Fruit fly (Drosophila melanogaster) whole organism, embryonic: ENCODE results near the gene CG15382.
A peak's percentile ranks its signal among the peaks of the same experiment; 100 is the strongest.

Experiments used
- Bdp1 ChIP-seq: fragments of 200-800 bp; sonication (Bioruptor generic); optimal IDR thresholded peaks from 3 replicates; lab custom pipeline; 2016; ENCODE audit warnings: missing biosample characterization, missing genetic modification characterization
- CG10462 ChIP-seq: fragments of 200-800 bp; sonication (Bioruptor generic); optimal IDR thresholded peaks from 2 replicates; lab custom pipeline; 2016; ENCODE audit warnings: missing biosample characterization, missing genetic modification characterization
- CG10979 ChIP-seq: fragments of 200-800 bp; sonication (Bioruptor generic); optimal IDR thresholded peaks from 2 replicates; lab custom pipeline; 2018; ENCODE audit warnings: missing biosample characterization, mild to moderate bottlenecking, missing genetic modification characterization, moderate library complexity
- CG11085 ChIP-seq: fragments of 200-800 bp; sonication (Bioruptor generic); IDR thresholded peaks from 2 replicates; pipeline ENCODE4 v1.3.6; 2022; ENCODE audit warnings: missing biosample characterization, missing genetic modification characterization
- CG11247 ChIP-seq: fragments of 200-800 bp; sonication (Bioruptor generic); IDR thresholded peaks from 2 replicates; pipeline ENCODE4 v1.3.6; 2022; ENCODE audit warnings: missing biosample characterization, missing genetic modification characterization
- CG12391 ChIP-seq: fragments of 200-800 bp; sonication (Bioruptor generic); optimal IDR thresholded peaks from 3 replicates; lab custom pipeline; 2018; ENCODE audit warnings: missing biosample characterization, mild to moderate bottlenecking, missing genetic modification characterization, moderate library complexity
- CG13287 ChIP-seq: fragments of 200-800 bp; sonication (Bioruptor generic); IDR thresholded peaks from 2 replicates; pipeline ENCODE4 v1.3.6; 2022; ENCODE audit warnings: missing biosample characterization, missing genetic modification characterization; ENCODE audit not compliant: partially characterized antibody
- CG13894 ChIP-seq: fragments of 200-800 bp; sonication (Bioruptor generic); optimal IDR thresholded peaks from 3 replicates; lab custom pipeline; 2018; ENCODE audit warnings: missing biosample characterization, mild to moderate bottlenecking, missing genetic modification characterization, moderate library complexity
- CG15269 ChIP-seq: fragments of 200-800 bp; sonication (Bioruptor generic); optimal IDR thresholded peaks from 2 replicates; lab custom pipeline; 2018; ENCODE audit warnings: missing biosample characterization, mild to moderate bottlenecking, missing genetic modification characterization, moderate library complexity
- CG16813 ChIP-seq: fragments of 200-800 bp; sonication (Bioruptor generic); IDR thresholded peaks from 3 replicates; pipeline ENCODE4 v1.3.6; 2022; ENCODE audit warnings: missing biosample characterization, missing genetic modification characterization; ENCODE audit not compliant: partially characterized antibody
- CG16863 ChIP-seq: fragments of 200-800 bp; sonication (Bioruptor generic); optimal IDR thresholded peaks from 3 replicates; lab custom pipeline; 2016; ENCODE audit warnings: missing biosample characterization, missing genetic modification characterization
- CG17802 ChIP-seq: fragments of 200-800 bp; sonication (Bioruptor generic); optimal IDR thresholded peaks from 2 replicates; lab custom pipeline; 2018; ENCODE audit warnings: missing biosample characterization, mild to moderate bottlenecking, missing genetic modification characterization, moderate library complexity
- CG17912 ChIP-seq: fragments of 200-800 bp; sonication (Bioruptor generic); optimal IDR thresholded peaks from 2 replicates; lab custom pipeline; 2018; ENCODE audit warnings: missing biosample characterization, mild to moderate bottlenecking, missing genetic modification characterization
- CG18619 ChIP-seq: fragments of 200-800 bp; sonication (Bioruptor generic); optimal IDR thresholded peaks from 3 replicates; lab custom pipeline; 2017; ENCODE audit warnings: missing biosample characterization, mild to moderate bottlenecking, missing genetic modification characterization
- CG3726 ChIP-seq: fragments of 200-800 bp; sonication (Bioruptor generic); IDR thresholded peaks from 3 replicates; pipeline ENCODE4, ENCODE4 v1.3.6; 2022; ENCODE audit warnings: missing biosample characterization, missing genetic modification characterization
- CG3838 ChIP-seq: fragments of 200-800 bp; sonication (Bioruptor generic); optimal IDR thresholded peaks from 3 replicates; lab custom pipeline; 2016; ENCODE audit warnings: missing biosample characterization, missing genetic modification characterization
- CG4730 ChIP-seq: fragments of 200-800 bp; sonication (Bioruptor generic); IDR thresholded peaks from 2 replicates; pipeline ENCODE4 v1.3.6; 2022; ENCODE audit warnings: missing biosample characterization, missing genetic modification characterization
- CG7786 ChIP-seq: fragments of 200-800 bp; sonication (Bioruptor generic); optimal IDR thresholded peaks from 2 replicates; lab custom pipeline; 2016; ENCODE audit warnings: missing biosample characterization, missing genetic modification characterization
- CG8388 ChIP-seq: fragments of 200-800 bp; sonication (Bioruptor generic); optimal IDR thresholded peaks from 2 replicates; lab custom pipeline; 2019; ENCODE audit warnings: missing biosample characterization, mild to moderate bottlenecking, missing genetic modification characterization, moderate library complexity
- CG8765 ChIP-seq: fragments of 200-800 bp; sonication (Bioruptor generic); IDR thresholded peaks from 2 replicates; pipeline ENCODE4 v1.3.6; 2022; ENCODE audit warnings: missing biosample characterization, missing genetic modification characterization
- CG8944 ChIP-seq: fragments of 200-800 bp; sonication (Bioruptor generic); optimal IDR thresholded peaks from 3 replicates; lab custom pipeline; 2016; ENCODE audit warnings: missing biosample characterization, missing genetic modification characterization
- CG9876 ChIP-seq: fragments of 200-800 bp; sonication (Bioruptor generic); optimal IDR thresholded peaks from 2 replicates; lab custom pipeline; 2016; ENCODE audit warnings: missing biosample characterization, missing genetic modification characterization
- CHES-1-like ChIP-seq: fragments of 200-800 bp; sonication (Bioruptor generic); optimal IDR thresholded peaks from 2 replicates; lab custom pipeline; 2016; ENCODE audit warnings: missing biosample characterization, missing genetic modification characterization
- Dbx ChIP-seq: fragments of 200-800 bp; sonication (Bioruptor generic); IDR thresholded peaks from 3 replicates; pipeline ENCODE4 v1.3.6; 2022; ENCODE audit warnings: missing biosample characterization, missing genetic modification characterization
- Doc2 ChIP-seq: fragments of 200-800 bp; sonication (Bioruptor generic); IDR thresholded peaks from 2 replicates; pipeline ENCODE4 v1.3.6; 2022; ENCODE audit warnings: missing biosample characterization, missing genetic modification characterization
- GATAe ChIP-seq: fragments of 200-800 bp; sonication (Bioruptor generic); conservative IDR thresholded peaks from 2 replicates; pipeline ENCODE4 v1.3.6; 2022; ENCODE audit warnings: missing biosample characterization, missing genetic modification characterization
- Hmr ChIP-seq: fragments of 200-800 bp; sonication (Bioruptor generic); optimal IDR thresholded peaks from 3 replicates; lab custom pipeline; 2017; ENCODE audit warnings: mild to moderate bottlenecking, missing biosample characterization, missing genetic modification reagents, missing genetic modification characterization
- NK7.1 ChIP-seq: fragments of 200-800 bp; sonication (Bioruptor generic); optimal IDR thresholded peaks from 3 replicates; lab custom pipeline; 2016; ENCODE audit warnings: missing biosample characterization, missing genetic modification characterization
- amos ChIP-seq: fragments of 200-800 bp; sonication (Bioruptor generic); IDR thresholded peaks from 2 replicates; pipeline ENCODE4 v1.3.6; 2022; ENCODE audit warnings: missing biosample characterization, missing genetic modification characterization; ENCODE audit not compliant: partially characterized antibody
- bab2 ChIP-seq: fragments of 200-800 bp; sonication (Bioruptor generic); optimal IDR thresholded peaks from 2 replicates; lab custom pipeline; 2016; ENCODE audit warnings: missing biosample characterization, missing genetic modification characterization
- chif ChIP-seq, 2 experiments: fragments of 200-800 bp; sonication (Bioruptor generic); optimal IDR thresholded peaks; 3 replicates each; lab custom pipeline; 2016; ENCODE audit warnings: missing biosample characterization in 2 of 2, missing genetic modification characterization in 2 of 2
- crp ChIP-seq, 2 experiments: fragments of 200-800 bp; sonication (Bioruptor generic); optimal IDR thresholded peaks; 2 replicates in 1 of 2; 3 replicates in 1 of 2; lab custom pipeline; 2017; ENCODE audit warnings: missing biosample characterization in 2 of 2, missing genetic modification characterization in 2 of 2, mild to moderate bottlenecking in 1 of 2, moderate library complexity in 1 of 2
- dpn ChIP-seq, 2 experiments: fragments of 200-800 bp; sonication (Bioruptor generic); optimal IDR thresholded peaks; 3 replicates each; lab custom pipeline; 2016; ENCODE audit warnings: missing biosample characterization in 2 of 2, missing genetic modification characterization in 2 of 2
- gro ChIP-seq: fragments of 200-800 bp; sonication (Bioruptor generic); optimal IDR thresholded peaks from 2 replicates; lab custom pipeline; 2016; ENCODE audit warnings: missing biosample characterization, missing genetic modification characterization
- inv ChIP-seq: fragments of 200-800 bp; sonication (Bioruptor generic); IDR thresholded peaks from 2 replicates; pipeline ENCODE4 v1.3.6; 2022; ENCODE audit warnings: missing biosample characterization, missing genetic modification characterization; ENCODE audit not compliant: partially characterized antibody
- jing ChIP-seq: fragments of 200-800 bp; sonication (Bioruptor generic); optimal IDR thresholded peaks from 2 replicates; lab custom pipeline; 2018; ENCODE audit warnings: missing biosample characterization, mild to moderate bottlenecking, missing genetic modification characterization
- kay ChIP-seq: fragments of 200-800 bp; sonication (Bioruptor generic); optimal IDR thresholded peaks from 2 replicates; lab custom pipeline; 2016; ENCODE audit warnings: missing biosample characterization, missing genetic modification characterization
- lola ChIP-seq, 3 experiments: fragments of >200 bp in 2 of 3; fragments of 200-800 bp in 1 of 3; sonication (Bioruptor generic) in 1 of 3; optimal IDR thresholded peaks; 2 replicates each; lab custom pipeline; 2017 to 2019; ENCODE audit warnings: missing biosample characterization in 3 of 3, missing genetic modification characterization in 3 of 3, mild to moderate bottlenecking in 1 of 3, moderate library complexity in 1 of 3
- pan ChIP-seq, 4 experiments: fragments of >200 bp in 3 of 4; fragments of 200-800 bp in 1 of 4; sonication (Bioruptor generic) in 1 of 4; optimal IDR thresholded peaks in 3 of 4; IDR thresholded peaks in 1 of 4; 2 replicates each; pipeline versions ENCODE4 v1.3.6 to Lab custom; 2017 to 2022; ENCODE audit warnings: missing biosample characterization in 2 of 4, missing genetic modification characterization in 2 of 4, mixed read lengths in 1 of 4
- pzg ChIP-seq: fragments of 200-800 bp; sonication (Bioruptor generic); optimal IDR thresholded peaks from 3 replicates; lab custom pipeline; 2018; ENCODE audit warnings: missing biosample characterization, mild to moderate bottlenecking, missing genetic modification characterization, moderate library complexity
- rib ChIP-seq: fragments of 200-800 bp; sonication (Bioruptor generic); IDR thresholded peaks from 2 replicates; pipeline ENCODE4 v1.3.6; 2022; ENCODE audit warnings: missing biosample characterization, missing genetic modification characterization
- sc ChIP-seq, 3 experiments: fragments of >200 bp in 2 of 3; fragments of 200-800 bp in 1 of 3; sonication (Bioruptor generic) in 1 of 3; optimal IDR thresholded peaks; 2 replicates in 2 of 3; 3 replicates in 1 of 3; lab custom pipeline; 2017; ENCODE audit warnings: mild to moderate bottlenecking in 1 of 3, missing biosample characterization in 1 of 3, missing genetic modification characterization in 1 of 3, missing genetic modification reagents in 1 of 3
- sens ChIP-seq: fragments of 200-800 bp; sonication (Bioruptor generic); peaks from one replicate; lab custom pipeline; 2016; ENCODE audit warnings: missing biosample characterization, missing genetic modification characterization
- seq ChIP-seq: fragments of 200-800 bp; sonication (Bioruptor generic); IDR thresholded peaks from 2 replicates; pipeline ENCODE4 v1.3.6; 2022; ENCODE audit warnings: missing biosample characterization, missing genetic modification characterization
- shn ChIP-seq: fragments of 200-800 bp; sonication (Bioruptor generic); optimal IDR thresholded peaks from 3 replicates; lab custom pipeline; 2016; ENCODE audit warnings: missing biosample characterization, missing genetic modification characterization
- sima ChIP-seq: fragments of 200-800 bp; sonication (Bioruptor generic); optimal IDR thresholded peaks from 2 replicates; lab custom pipeline; 2016; ENCODE audit warnings: missing biosample characterization, missing genetic modification characterization
- slou ChIP-seq: fragments of 200-800 bp; sonication (Bioruptor generic); optimal IDR thresholded peaks from 3 replicates; lab custom pipeline; 2016; ENCODE audit warnings: missing biosample characterization, missing genetic modification characterization
- tio ChIP-seq: fragments of 200-800 bp; sonication (Bioruptor generic); optimal IDR thresholded peaks from 2 replicates; lab custom pipeline; 2017; ENCODE audit warnings: missing biosample characterization, missing genetic modification characterization, inconsistent platforms
- trem ChIP-seq: fragments of 200-800 bp; optimal IDR thresholded peaks from 3 replicates; lab custom pipeline; 2019; ENCODE audit warnings: missing biosample characterization, mild to moderate bottlenecking, missing genetic modification characterization, moderate library complexity

The CG15382 gene

DNA sequence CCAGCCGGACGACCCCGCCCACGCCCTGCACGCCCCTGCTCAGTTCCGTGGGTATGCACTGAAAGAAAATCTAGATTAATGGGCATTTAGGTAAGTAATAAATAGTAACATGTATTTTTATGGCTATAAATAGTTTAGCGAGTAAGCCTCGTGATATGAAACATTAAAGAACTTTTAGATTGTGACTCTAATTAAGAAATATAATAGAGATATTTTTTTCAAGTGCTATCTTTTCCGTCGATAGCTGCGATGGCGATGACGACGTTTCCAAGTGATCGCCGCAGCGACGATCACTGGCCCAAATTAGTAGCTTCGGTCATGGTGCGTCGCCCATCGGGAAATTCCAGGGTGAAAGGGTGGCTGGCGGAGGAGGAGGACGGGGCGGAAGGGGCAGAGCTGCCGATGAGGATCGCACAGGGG is 24.6 kb downstream of the CG15382 start (continued):
- TF ChIP-seq CG10462, result peak; percentile 54
- no peak for TF ChIP-seq pan (optimal IDR thresholded peaks at IDR 0.05; lab: Kevin White, UChicago)
- TF ChIP-seq pan (GFP tag; optimal IDR thresholded peaks at IDR 0.05 in 1 of 2, IDR thresholded peaks at IDR 0.05 in 1 of 2), result peak in 1 of 2 experiments; percentile 91
- peak; percentile 50 for TF ChIP-seq gro (GFP tag; lab: Kevin White, UChicago)
- peak; percentile 91 for TF ChIP-seq CG15269 (tag; lab: Kevin White, UChicago)
- peak in 1 of 3 experiments; percentile 93 for TF ChIP-seq lola (GFP tag; optimal IDR thresholded peaks at IDR 0.05; lab: Kevin White, UChicago)
- peak; percentile 80 for TF ChIP-seq seq (GFP tag; lab: Robert Waterston, UW)
- TF ChIP-seq sc (optimal IDR thresholded peaks at IDR 0.05; lab: Kevin White, UChicago), result no peak
- peak; percentile 82 for TF ChIP-seq sc (GFP tag; optimal IDR thresholded peaks at IDR 0.05; lab: Kevin White, UChicago)
- TF ChIP-seq CG9876, result peak; percentile 34
- peak; percentile 94 for TF ChIP-seq CG12391 (tag; lab: Kevin White, UChicago)
- peak; percentile 76 for TF ChIP-seq kay
- TF ChIP-seq CG11085 (GFP tag; lab: Robert Waterston, UW), result peak; percentile 63; the same call in 1 of the 2 replicates
- peak; percentile 73 for TF ChIP-seq CG3838 (GFP tag; lab: Kevin White, UChicago)
- peak; percentile 23 for TF ChIP-seq sima
- TF ChIP-seq dpn (GFP tag; optimal IDR thresholded peaks at IDR 0.05; lab: Kevin White, UChicago), result peak; percentile 66 to 80
- peak; percentile 51 for TF ChIP-seq slou (GFP tag; lab: Kevin White, UChicago)
- TF ChIP-seq trem (tag; lab: Kevin White, UChicago), result peak; percentile 91
- TF ChIP-seq bab2 (GFP tag; lab: Kevin White, UChicago), result peak; percentile 74
- TF ChIP-seq CG8388 (GFP tag; lab: Kevin White, UChicago), result peak; percentile 94
- peak; percentile 64 for TF ChIP-seq CG7786
- TF ChIP-seq pzg, result no peak
- peak; percentile 61 for TF ChIP-seq NK7.1
- TF ChIP-seq CG3726 (GFP tag; lab: Robert Waterston, UW), result peak; percentile 77; the same call in 2 of the 3 replicates
- TF ChIP-seq inv (GFP tag; lab: Robert Waterston, UW), result no peak
- no peak for TF ChIP-seq CG16813 (GFP tag; lab: Robert Waterston, UW)
- TF ChIP-seq shn, result no peak
- TF ChIP-seq CG18619 (GFP tag; lab: Kevin White, UChicago), result peak; percentile 74
- peak; percentile 80 for TF ChIP-seq jing
- peak; percentile 57 for TF ChIP-seq CG8944 (GFP tag; lab: Kevin White, UChicago)
- TF ChIP-seq rib (GFP tag; lab: Robert Waterston, UW), result peak; percentile 73
- TF ChIP-seq CG10979 (tag; lab: Kevin White, UChicago), result peak; percentile 96
- TF ChIP-seq sens (GFP tag; lab: Kevin White, UChicago), result peak; percentile 98
- no peak for TF ChIP-seq amos (GFP tag; lab: Robert Waterston, UW)
- peak; percentile 24 for TF ChIP-seq CG13894
- TF ChIP-seq CG4730 (GFP tag; lab: Robert Waterston, UW), result peak; percentile 84
- TF ChIP-seq Dbx (GFP tag; lab: Robert Waterston, UW), result peak; percentile 84
- peak; percentile 76 for TF ChIP-seq CG16863
- peak; percentile 82 for TF ChIP-seq Hmr (GFP tag; lab: Kevin White, UChicago)
- no peak for TF ChIP-seq CG17912 (GFP tag; lab: Kevin White, UChicago)
- TF ChIP-seq chif (GFP tag; optimal IDR thresholded peaks at IDR 0.05; lab: Kevin White, UChicago), result peak; percentile 79 to 83
- peak; percentile 63 for TF ChIP-seq tio
- peak; percentile 61 for TF ChIP-seq Bdp1 (GFP tag; lab: Kevin White, UChicago)
- peak; percentile 62 for TF ChIP-seq GATAe (GFP tag; lab: Robert Waterston, UW)
- TF ChIP-seq CHES-1-like (GFP tag; lab: Kevin White, UChicago), result peak; percentile 54
- peak; percentile 77 for TF ChIP-seq CG8765 (GFP tag; lab: Robert Waterston, UW)
- 0 out of 2 replicates have a peak, but pooled peaks have one; percentile 17 for TF ChIP-seq Doc2 (GFP tag; lab: Robert Waterston, UW)
- TF ChIP-seq crp (GFP tag; optimal IDR thresholded peaks at IDR 0.05; lab: Kevin White, UChicago), result peak in 1 of 2 experiments; percentile 37
- peak; percentile 75 for TF ChIP-seq CG17802 (tag; lab: Kevin White, UChicago)
- no peak for TF ChIP-seq CG13287 (GFP tag; lab: Robert Waterston, UW)
- TF ChIP-seq CG11247 (GFP tag; lab: Robert Waterston, UW), result peak; percentile 67
